Worm (Caenorhabditis elegans) whole organism, dauer: ENCODE data around the gene paic-1.

Experiments
- unc-62 ChIP-seq: sonication (generic microtip); optimal IDR thresholded peaks from 2 replicates; lab custom pipeline; 2017; ENCODE audit warnings: missing biosample characterization, missing genetic modification reagents, missing genetic modification characterization

paic-1 gene

DNA sequence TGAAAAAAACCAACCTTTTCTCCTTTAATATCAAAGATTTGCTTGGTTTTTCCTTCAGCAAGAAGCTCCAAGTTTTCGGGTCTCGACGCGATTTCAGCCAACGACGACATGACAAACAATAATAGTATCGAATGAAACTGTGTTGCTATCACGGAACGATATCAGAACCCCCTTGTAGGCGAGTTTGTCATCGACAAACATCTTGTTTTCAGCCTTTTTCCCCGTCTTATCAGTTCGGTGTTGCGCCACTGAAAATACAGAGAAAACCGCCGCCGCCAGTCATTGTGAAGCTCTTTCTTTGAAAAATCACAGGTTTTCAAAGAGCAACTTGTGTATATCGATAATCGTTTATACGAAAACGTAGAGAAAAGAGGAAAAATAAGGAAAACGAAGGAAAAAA, at the start of gene paic-1:
Gene paic-1 (minus strand): TSS at position 120 of the 400 bp plus-strand sequence.
- TF ChIP-seq unc-62 (GFP tag; lab: Kevin White, UChicago): no peak

DNA sequence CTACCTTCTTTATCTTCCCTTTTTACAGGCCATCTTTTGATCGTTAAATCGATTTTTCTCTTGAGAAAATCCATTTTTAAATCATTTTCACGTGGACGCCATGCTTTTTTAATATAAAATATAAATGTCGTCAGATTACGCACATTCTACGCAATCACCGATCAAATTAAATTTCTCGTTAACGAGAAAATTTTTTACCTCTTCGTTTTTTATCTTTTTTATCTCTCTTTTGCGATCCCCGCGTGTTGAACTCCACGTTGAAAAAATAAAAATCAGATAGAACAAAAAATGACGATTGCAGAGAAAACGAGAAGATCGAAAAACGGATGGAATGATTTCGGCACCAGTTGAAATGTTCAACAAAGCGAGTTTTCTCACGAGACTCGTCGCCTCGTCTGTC, 47.6 kb upstream of the paic-1 start, which contains the start of gene bpnt-1:
Gene bpnt-1 (plus strand): TSS at position 301 of the 400 bp plus-strand sequence.
- no peak for TF ChIP-seq unc-62 (GFP tag; lab: Kevin White, UChicago)

DNA sequence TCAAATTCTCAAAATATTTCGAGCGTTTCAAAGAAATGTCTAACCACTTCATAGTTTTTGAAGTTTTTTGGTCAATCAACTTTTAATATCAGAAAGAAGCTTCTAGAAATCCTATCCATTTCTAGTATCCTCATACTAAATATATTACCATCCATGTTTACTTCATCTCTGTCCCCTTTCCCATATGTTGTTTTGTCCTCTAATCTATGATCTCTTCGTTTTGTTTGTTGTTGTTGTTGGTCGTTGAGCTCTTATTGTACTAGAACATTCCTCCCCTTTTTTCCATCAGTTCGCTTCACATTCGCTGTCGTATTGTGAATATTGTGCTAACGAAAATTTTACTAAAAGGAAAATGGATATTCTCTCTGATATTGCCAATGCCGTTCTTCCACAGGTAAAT, 45.0 kb upstream of the paic-1 start, which contains the start of gene sod-5:
Gene sod-5 (plus strand): TSS at position 301 of the 400 bp plus-strand sequence.
- no peak for TF ChIP-seq unc-62 (GFP tag; lab: Kevin White, UChicago)

DNA sequence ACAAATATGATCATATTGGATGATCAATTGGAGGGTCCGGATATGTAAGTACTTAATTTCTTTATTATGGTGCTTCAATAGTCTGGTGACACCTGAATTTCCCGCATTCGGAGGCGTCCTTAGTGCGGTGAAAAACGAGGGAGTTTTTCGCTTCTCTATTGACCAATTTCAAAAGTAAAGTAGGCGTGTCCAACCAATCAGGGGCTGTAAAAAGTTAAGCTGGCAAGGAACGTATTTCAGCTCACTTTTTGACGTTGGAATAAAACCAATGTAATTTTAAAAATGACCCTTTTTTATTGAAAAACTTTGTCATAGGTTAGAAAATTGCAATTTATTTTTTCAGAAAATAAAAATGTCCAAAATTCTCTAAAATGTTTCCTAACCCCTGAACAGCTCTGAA, 37.3 kb upstream of the paic-1 start:
- TF ChIP-seq unc-62 (GFP tag; lab: Kevin White, UChicago): no peak

DNA sequence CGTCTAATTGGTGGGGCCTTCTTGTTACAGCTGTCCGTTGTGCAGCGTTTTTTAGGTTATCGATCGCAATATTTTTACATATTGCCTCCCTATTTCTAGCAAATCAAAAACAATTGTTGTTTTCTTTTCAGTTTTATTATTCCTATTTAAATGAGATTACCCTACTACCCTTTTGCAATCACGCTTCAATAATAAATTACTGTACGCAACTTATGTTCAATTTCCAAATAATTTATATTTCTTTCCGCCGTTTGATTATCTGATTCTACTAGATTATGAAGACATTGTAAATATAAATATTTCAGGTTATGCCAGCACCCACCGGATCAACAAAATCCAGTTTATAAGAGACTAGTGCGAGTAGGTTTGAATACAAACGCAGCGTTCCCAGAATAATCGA, 33.0 kb upstream of the paic-1 start, which contains the start of gene ZK430.5:
Gene ZK430.5 (plus strand): TSS at position 301 of the 400 bp plus-strand sequence.
- TF ChIP-seq unc-62 (GFP tag; lab: Kevin White, UChicago): no peak

DNA sequence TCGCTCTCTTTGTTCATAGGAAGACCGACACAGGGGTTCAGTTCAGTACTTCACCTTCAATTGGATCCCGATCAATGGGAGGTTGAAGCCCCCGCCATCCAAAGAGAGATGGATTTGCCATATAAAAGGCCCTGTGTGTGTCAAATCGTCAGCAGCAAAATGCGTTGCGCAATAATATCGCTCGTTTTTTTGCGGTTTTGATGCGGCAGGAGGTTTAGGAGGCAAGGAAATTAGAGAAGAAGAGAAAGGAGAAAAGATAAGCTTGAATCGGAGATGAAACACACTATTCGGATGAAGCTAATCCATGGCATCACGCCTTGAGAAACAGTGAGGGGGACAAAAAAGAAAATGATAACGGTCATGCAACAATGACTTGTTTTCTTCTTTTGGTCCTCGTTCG, 22.1 kb upstream of the paic-1 start:
- no peak for TF ChIP-seq unc-62 (GFP tag; lab: Kevin White, UChicago)

DNA sequence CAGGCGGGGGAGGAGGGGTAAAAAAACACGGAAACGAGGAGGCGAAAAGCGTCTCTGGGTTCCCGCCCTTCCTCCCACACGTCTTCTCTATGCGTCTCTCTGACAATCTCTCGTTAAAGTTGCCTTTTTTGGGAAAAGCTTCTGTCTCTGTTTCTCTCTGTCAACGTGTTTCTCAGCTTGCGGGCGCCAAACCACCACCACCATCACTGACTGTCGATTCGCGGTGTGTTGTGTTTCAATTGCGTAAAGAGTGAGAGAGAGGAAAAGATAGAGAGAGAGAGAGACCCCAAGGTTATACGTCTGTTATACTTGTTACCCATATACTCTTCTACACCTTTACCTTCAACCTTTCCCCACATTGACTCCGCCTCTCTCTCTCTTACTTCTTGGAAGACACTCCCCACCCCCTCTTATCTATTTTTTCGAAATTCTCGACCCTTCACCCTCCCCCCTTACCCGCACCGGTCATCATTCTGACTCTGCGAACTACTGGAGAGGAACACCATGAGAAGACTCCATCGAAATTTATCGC, 20.3 kb upstream of the paic-1 start, which contains the start of gene mlt-7:
Gene mlt-7 (plus strand): TSS at position 482 of the 532 bp plus-strand sequence.
- no peak for TF ChIP-seq unc-62 (GFP tag; lab: Kevin White, UChicago)

DNA sequence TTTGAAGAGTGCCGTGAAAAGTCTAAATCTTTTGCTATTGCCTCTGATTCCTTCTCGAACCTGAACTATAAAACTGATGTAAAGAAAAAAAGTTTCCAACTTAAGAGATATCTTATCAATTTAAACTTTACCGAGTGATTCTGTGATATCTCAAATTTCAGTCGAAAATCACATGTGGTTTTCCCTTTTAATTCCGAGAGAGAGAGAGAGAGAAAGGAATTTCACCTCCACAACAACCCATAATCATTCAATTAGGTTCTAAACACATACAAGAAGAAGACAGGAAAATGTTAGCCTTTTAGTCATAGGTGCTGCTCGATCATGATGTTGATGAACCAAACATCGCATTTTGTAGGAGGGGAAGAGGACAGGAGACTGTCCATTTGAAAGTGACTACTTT, 18.7 kb upstream of the paic-1 start:
- no peak for TF ChIP-seq unc-62 (GFP tag; lab: Kevin White, UChicago)

DNA sequence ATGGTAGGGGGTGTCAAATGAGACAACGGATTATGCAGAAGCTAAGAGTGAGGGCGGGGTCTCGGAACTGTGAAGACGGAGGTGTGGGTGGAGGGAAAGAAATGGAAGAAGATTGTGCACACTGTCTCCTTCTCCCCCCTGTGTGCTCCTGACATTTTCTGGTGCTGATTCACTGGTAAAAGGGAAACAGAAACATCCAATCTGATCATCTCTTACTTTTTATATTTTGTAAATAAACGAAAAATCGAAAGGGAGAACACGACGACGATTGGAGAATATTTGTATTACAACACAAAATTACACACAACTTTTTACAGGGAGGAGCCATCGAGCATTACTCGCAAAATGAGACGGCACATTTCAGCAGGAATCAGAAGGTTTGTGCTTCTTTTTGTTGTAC, 11.0 kb upstream of the paic-1 start, which contains the start of gene fkh-6:
Gene fkh-6 (minus strand): TSS at position 101 of the 400 bp plus-strand sequence.
- no peak for TF ChIP-seq unc-62 (GFP tag; lab: Kevin White, UChicago)

DNA sequence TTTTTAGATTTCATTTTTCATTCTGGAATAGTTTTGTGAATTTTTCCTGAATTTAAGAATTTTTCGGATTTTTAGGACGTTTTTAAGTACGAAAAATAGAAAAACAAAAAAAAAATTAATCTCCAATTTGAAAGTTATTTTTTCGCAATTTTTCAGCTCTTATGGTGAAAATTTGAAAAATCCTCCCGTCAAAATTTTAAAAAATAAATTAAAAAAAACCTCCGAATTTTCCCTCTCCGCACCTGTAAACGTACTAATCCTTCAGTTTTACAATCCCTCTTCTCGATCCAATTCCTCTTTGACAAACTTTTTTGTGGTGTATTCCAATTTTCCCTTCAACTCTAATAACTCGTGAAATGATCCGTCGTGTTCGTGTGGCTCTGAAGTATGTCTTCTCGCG, 5.9 kb upstream of the paic-1 start, which contains the start of gene B0286.1:
Gene B0286.1 (plus strand): TSS at position 301 of the 400 bp plus-strand sequence.
- TF ChIP-seq unc-62 (GFP tag; lab: Kevin White, UChicago): no peak

DNA sequence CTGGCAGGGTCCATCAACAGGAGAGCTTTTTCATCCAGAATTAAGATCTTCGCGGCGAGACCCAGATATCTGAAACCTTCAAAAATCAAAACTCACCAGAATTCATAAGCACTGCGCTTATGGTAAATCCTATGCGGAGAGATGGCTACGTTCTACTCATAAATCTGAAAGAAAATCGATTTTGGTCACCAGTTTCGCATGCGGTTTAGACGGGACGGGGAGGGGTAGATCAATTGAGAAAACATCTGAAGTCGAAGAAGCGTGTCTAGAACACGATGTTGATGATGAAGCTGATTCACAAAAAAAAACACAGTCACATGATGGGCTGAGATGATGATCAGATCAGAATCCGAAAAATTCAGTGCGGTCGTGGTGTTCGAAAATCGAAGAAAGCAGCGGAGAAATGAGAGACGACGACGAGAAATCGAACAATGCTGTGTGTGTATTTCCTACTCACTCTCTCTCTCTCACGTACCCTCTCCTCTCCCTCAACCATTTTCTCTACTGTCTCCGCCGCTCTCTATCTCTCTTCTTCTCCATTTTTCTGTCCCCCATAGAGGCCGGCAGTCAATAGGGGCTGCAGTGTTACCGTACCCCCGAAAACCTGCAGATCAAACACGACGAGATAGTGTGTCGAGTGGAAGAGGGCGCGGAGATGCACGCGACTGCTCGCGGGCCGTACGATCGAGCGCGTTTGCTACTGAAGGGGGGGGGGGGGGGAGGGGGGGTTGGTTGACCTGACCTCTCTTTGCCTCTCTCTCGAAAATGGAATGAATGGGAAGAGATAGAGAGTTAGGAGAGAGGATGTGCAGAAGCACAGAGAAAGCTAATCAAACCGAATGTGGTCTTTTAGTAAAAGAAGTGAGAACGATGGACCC, 4.2 kb upstream of the paic-1 start, which contains the start of gene ntl-2:
Gene ntl-2 (minus strand): TSS at position 171 of the 878 bp plus-strand sequence.
- TF ChIP-seq unc-62 (GFP tag; lab: Kevin White, UChicago): no peak

DNA sequence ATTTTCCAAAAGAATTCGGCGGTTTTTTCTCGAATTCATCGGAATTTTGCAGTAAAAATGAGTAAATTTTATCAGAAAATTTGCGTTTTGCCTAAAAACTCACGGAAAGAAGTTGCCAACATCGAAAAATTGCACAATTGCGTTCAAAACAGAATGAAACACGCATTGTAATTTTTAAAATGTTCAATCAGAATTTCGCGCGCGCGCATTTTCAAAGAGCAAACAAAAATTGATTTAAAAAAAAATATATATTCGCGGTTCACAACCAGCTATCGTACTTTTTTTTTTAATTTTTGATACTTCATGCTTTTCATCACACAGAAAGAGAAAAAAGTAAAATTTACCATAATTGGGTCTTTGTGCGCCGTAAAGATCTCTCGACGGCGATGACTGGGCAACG, 2.6 kb upstream of the paic-1 start:
- TF ChIP-seq unc-62 (GFP tag; lab: Kevin White, UChicago): no peak

DNA sequence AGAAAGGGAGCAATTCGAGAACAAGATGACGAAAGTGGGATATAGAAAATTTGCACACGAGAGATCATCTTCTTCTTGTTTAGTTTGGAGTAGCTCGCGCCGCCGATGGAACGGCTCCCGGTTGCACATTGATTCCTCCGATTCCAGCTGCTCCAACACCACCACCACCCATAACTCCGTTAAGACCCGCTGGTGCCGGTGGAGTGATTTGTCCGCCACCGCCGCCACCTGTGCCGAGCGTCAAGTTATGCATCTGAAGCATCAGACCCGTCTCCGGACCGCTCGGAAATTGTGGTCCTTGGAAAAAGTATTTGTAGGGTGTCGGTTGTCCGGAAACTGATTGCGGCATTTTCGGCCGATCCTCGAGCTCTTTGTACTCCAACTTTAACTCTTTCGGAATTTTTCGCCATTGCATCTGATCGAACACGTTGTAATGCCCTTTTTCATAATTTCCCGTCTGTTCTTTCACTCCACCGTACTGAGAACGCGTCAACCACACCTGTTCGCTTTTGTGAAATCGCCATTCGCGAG, 607 bp upstream of the paic-1 start:
- no peak for TF ChIP-seq unc-62 (GFP tag; lab: Kevin White, UChicago)

DNA sequence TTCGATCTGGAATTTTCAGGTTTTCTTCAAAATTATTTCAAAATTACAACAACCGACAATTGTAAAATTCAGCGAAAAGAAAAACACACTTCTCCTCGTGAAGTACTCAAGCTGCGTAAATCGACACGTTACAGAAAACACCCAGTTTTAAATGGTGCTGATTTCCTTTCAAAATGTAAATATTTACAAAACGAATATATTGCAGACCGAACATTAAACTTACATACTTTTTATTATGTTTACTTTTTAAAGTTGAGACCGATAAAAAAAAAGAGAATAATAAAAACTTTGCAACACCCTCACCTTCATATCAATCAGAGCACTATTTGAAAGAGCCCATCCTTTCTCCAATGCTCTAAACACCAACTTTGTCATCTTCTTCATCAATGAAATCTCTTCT, 1.5 kb downstream of the paic-1 start:
- no peak for TF ChIP-seq unc-62 (GFP tag; lab: Kevin White, UChicago)

DNA sequence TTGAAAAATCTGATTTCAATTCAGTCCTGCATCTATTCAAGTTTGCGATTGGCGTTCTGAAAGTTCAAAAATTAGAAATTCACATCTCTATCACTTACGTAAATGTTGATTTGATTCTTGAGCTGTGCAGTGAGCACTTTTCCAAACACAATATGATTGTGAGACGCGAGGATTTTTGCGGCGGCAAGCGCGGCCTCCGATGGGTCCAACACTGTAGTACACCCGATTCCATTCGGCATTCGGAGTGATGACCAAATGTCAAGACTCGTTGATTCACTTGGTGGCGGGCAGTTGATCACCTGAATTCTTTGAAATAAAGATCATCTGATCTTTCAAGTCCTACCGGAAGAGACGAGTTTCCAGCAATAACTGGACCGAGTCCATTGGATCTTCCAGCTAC, 2.6 kb downstream of the paic-1 start:
- no peak for TF ChIP-seq unc-62 (GFP tag; lab: Kevin White, UChicago)

DNA sequence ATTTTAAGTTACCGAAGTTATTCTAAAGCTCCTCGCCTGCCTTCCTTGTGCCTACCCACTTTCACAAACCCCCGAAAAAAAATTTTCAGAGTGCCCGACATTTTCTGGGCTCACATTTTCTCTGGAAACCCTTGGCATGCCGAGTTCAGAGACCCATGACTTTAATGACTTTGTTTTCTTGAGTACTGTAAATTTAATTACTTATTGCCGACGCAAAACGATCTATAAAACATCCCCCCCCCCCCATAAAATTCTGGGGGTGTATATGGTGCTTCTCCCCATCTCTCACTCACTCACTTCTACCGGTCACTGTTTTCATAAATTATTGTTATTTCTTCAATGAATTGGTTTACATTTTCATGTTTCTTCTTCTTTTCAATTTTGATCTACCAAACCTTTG, 4.4 kb downstream of the paic-1 start, which contains the start of gene try-9:
Gene try-9 (plus strand): TSS at position 301 of the 400 bp plus-strand sequence.
- TF ChIP-seq unc-62 (GFP tag; lab: Kevin White, UChicago): no peak
